Fruit fly (Drosophila melanogaster) whole organism, embryonic: Measurements from ENCODE around the gene CG14043.

Experiments used
- CG10979 ChIP-seq: fragments of 200-800 bp; sonication (Bioruptor generic); optimal IDR thresholded peaks from 2 replicates; lab custom pipeline; 2018; ENCODE audit warnings: missing biosample characterization, mild to moderate bottlenecking, missing genetic modification characterization, moderate library complexity
- CG3407 ChIP-seq: fragments of 200-800 bp; sonication (Bioruptor generic); optimal IDR thresholded peaks from 2 replicates; lab custom pipeline; 2018; ENCODE audit warnings: missing biosample characterization, mild to moderate bottlenecking, missing genetic modification characterization
- CG8089 ChIP-seq: fragments of 200-800 bp; sonication (Bioruptor generic); optimal IDR thresholded peaks from 3 replicates; lab custom pipeline; 2016; ENCODE audit warnings: missing biosample characterization, missing genetic modification characterization
- Gsc ChIP-seq: fragments of 200-800 bp; sonication (Bioruptor generic); IDR thresholded peaks from 2 replicates; pipeline ENCODE4 v1.3.6; 2022; ENCODE audit warnings: missing biosample characterization, missing genetic modification characterization
- HHEX ChIP-seq: fragments of 200-800 bp; sonication (Bioruptor generic); optimal IDR thresholded peaks from 3 replicates; lab custom pipeline; 2017; ENCODE audit warnings: missing biosample characterization, mild to moderate bottlenecking, missing genetic modification characterization, missing genetic modification reagents
- Hand ChIP-seq: fragments of 200-800 bp; sonication (Bioruptor generic); optimal IDR thresholded peaks from 2 replicates; lab custom pipeline; 2017; ENCODE audit warnings: mild to moderate bottlenecking, missing biosample characterization, missing genetic modification reagents, missing genetic modification characterization
- Sin3A ChIP-seq: fragments of >200 bp; optimal IDR thresholded peaks from 2 replicates; lab custom pipeline; 2018
- nau ChIP-seq: fragments of 200-800 bp; sonication (Bioruptor generic); optimal IDR thresholded peaks from 3 replicates; lab custom pipeline; 2017; ENCODE audit warnings: missing biosample characterization, mild to moderate bottlenecking, missing genetic modification characterization, missing genetic modification reagents
- nom ChIP-seq: fragments of 200-800 bp; sonication (Bioruptor generic); optimal IDR thresholded peaks from 2 replicates; lab custom pipeline; 2017; ENCODE audit warnings: missing biosample characterization, missing genetic modification characterization, mild to moderate bottlenecking, moderate library complexity, missing genetic modification reagents
- sr ChIP-seq: fragments of 200-800 bp; sonication (Bioruptor generic); IDR thresholded peaks from 3 replicates; pipeline ENCODE4 v1.3.6; 2022; ENCODE audit warnings: missing biosample characterization, missing genetic modification characterization
- tio ChIP-seq: fragments of 200-800 bp; sonication (Bioruptor generic); optimal IDR thresholded peaks from 2 replicates; lab custom pipeline; 2017; ENCODE audit warnings: missing biosample characterization, missing genetic modification characterization, inconsistent platforms

- TF ChIP-seq CG3407 (GFP tag; lab: Kevin White, UChicago), result no peak
- TF ChIP-seq nom (GFP tag; lab: Kevin White, UChicago), result no peak
- no peak for TF ChIP-seq Gsc (GFP tag; lab: Robert Waterston, UW)
- no peak for TF ChIP-seq Sin3A (lab: Kevin White, UChicago)
- no peak for TF ChIP-seq Hand (GFP tag; lab: Kevin White, UChicago)
- no peak for TF ChIP-seq nau (GFP tag; lab: Kevin White, UChicago)
- TF ChIP-seq tio (GFP tag; lab: Kevin White, UChicago), result peak; percentile 4
- no peak for TF ChIP-seq CG8089 (GFP tag; lab: Kevin White, UChicago)
- TF ChIP-seq HHEX, result no peak
- no peak for TF ChIP-seq sr (GFP tag; lab: Robert Waterston, UW)
- no peak for TF ChIP-seq CG10979 (tag; lab: Kevin White, UChicago)
Measured at dm6 chr2L:5002711-5003402, 31.4 kb downstream of the CG14043 start.
